Fruit fly (Drosophila melanogaster): Measurements from ENCODE around the gene Obp19b.

dm6 chrX:20423747-20424165 lies 7.2 kb downstream of the Obp19b start, which contains the start of the genes Pp4-19C and cactin:
- TF ChIP-seq usp (GFP tag; optimal IDR thresholded peaks at IDR 0.05) (no peak), OdsH (GFP tag; optimal IDR thresholded peaks at IDR 0.05) (no peak), brk (GFP tag; optimal IDR thresholded peaks at IDR 0.05) (no peak), Hr78 (GFP tag; optimal IDR thresholded peaks at IDR 0.05) (no peak), dmrt93B (GFP tag; optimal IDR thresholded peaks at IDR 0.05) (no peak), h (GFP tag; optimal IDR thresholded peaks at IDR 0.05) (peak; percentile 47), Dfd (GFP tag; optimal IDR thresholded peaks at IDR 0.05) (no peak), Hnf4 (GFP tag; optimal IDR thresholded peaks at IDR 0.05) (no peak), HLH106 (tag; optimal IDR thresholded peaks at IDR 0.05) (no peak), CG9705 (GFP tag; optimal IDR thresholded peaks at IDR 0.05) (no peak), Myc (optimal IDR thresholded peaks at IDR 0.05) (no peak), ey (GFP tag; optimal IDR thresholded peaks at IDR 0.05) (peak; percentile 40), Dif (GFP tag; optimal IDR thresholded peaks at IDR 0.05; ENCODE audit: partially characterized antibody) (no peak)

Measured in whole organism, wandering third instar larva.